Fruit fly (Drosophila melanogaster) whole organism, adult: ENCODE results near the gene Ufd1.

Source experiments
- CG12768 ChIP-seq: fragments of 200-800 bp; sonication (Bioruptor generic); optimal IDR thresholded peaks from 2 replicates; lab custom pipeline; 2017; ENCODE audit warnings: missing biosample characterization, missing genetic modification characterization, mild to moderate bottlenecking, moderate library complexity, missing genetic modification reagents
- CG5204 ChIP-seq: fragments of 200-800 bp; sonication (Bioruptor generic); optimal IDR thresholded peaks from 2 replicates; lab custom pipeline; 2016; ENCODE audit warnings: missing biosample characterization, missing genetic modification characterization
- Hr96 ChIP-seq: fragments of 200-800 bp; sonication (Bioruptor generic); optimal IDR thresholded peaks from 2 replicates; lab custom pipeline; 2016; ENCODE audit warnings: missing biosample characterization, missing genetic modification characterization
- Mnt ChIP-seq: fragments of 200-800 bp; sonication (Bioruptor generic); optimal IDR thresholded peaks from 2 replicates; lab custom pipeline; 2016; ENCODE audit warnings: missing biosample characterization, mild to moderate bottlenecking, missing genetic modification characterization

DNA sequence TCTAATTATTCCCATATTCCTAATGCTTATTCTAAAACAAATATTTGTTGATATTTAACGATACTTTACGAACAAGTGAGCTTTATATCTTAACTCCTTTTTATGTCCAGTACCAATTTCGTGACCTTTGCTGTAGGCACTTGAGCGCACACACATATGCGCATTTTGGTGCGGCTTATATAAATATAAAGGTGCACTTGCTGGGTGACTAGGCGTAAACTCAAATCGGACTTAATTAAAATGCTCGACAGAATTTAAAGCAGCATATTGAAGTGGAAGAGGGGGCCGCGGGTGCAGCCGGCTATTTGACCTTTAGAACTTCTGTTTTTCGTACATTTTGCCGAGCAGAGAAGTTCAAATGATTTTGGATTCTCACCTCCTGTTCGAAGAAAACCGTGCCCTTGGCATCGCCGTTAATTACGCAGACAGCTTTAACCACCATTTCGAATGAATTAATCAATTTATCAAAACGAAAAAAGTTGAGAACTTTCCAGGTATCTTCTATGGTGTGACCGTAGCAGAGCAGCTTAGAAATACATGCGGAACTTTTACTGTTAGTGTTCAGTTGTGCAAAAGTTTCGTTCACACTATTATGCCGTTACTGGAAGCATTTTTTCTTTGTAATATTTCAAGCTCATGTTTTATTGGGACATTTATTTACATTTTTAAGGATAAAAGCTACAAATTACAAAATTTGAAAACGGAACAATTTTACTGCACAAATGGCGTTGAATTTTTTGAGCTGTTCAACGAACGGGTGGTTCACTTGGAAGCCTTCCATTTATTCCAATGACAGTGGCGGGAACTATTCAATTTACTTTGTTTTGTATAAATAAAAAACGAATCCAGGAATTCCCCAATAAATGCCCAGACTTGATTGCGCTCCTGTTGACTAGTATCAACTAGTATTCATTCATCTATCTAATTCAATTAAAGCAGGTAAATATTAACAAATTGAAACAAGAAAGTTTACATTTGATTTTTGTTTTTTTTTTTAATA lies 9.5 kb downstream of the Ufd1 start, which contains the start of gene Sod1:
- TF ChIP-seq Mnt (peak; percentile 32), CG12768 (GFP tag; lab: Kevin White, UChicago) (peak; percentile 92), Hr96 (GFP tag; lab: Kevin White, UChicago) (no peak), CG5204 (GFP tag; lab: Kevin White, UChicago) (no peak)
